Worm (Caenorhabditis elegans) whole organism, L2 larva: Measurements from ENCODE around the gene acr-3.

Source experiments
- C34F6.9 ChIP-seq: fragments of 150-350 bp; optimal IDR thresholded peaks from 2 replicates; lab custom pipeline; 2014; ENCODE audit warnings: missing biosample characterization, missing genetic modification characterization
- F13H6.1 ChIP-seq: sonication (generic microtip); optimal IDR thresholded peaks from 2 replicates; lab custom pipeline; 2016; ENCODE audit warnings: missing genetic modification characterization, missing compliant biosample characterization
- R02D3.7 ChIP-seq: fragments of 150-350 bp; optimal IDR thresholded peaks from 2 replicates; lab custom pipeline; 2014; ENCODE audit warnings: missing biosample characterization, missing genetic modification characterization
- ZK546.5 ChIP-seq: sonication (generic microtip); optimal IDR thresholded peaks from 2 replicates; lab custom pipeline; 2017; ENCODE audit warnings: missing biosample characterization, missing genetic modification characterization
- alr-1 ChIP-seq: fragments of 150-350 bp; optimal IDR thresholded peaks from 2 replicates; lab custom pipeline; 2014; ENCODE audit warnings: missing biosample characterization, missing genetic modification characterization
- aly-2 ChIP-seq: fragments of 150-350 bp; optimal IDR thresholded peaks from 2 replicates; lab custom pipeline; 2014; ENCODE audit warnings: missing biosample characterization, missing genetic modification characterization
- ama-1 ChIP-seq: fragments of 150-350 bp; optimal IDR thresholded peaks from 2 replicates; lab custom pipeline; 2018; ENCODE audit warnings: inconsistent platforms
- blmp-1 ChIP-seq: sonication (generic microtip); optimal IDR thresholded peaks from 2 replicates; lab custom pipeline; 2017; ENCODE audit warnings: missing genetic modification characterization, mild to moderate bottlenecking, missing compliant biosample characterization, antibody characterized with exemption, moderate library complexity; ENCODE audit not compliant: insufficient read depth
- ceh-16 ChIP-seq: fragments of 150-350 bp; optimal IDR thresholded peaks from 2 replicates; lab custom pipeline; 2014; ENCODE audit warnings: missing biosample characterization, missing genetic modification characterization
- ceh-82 ChIP-seq: fragments of 150-350 bp; optimal IDR thresholded peaks from 2 replicates; lab custom pipeline; 2014; ENCODE audit warnings: missing biosample characterization, missing genetic modification characterization
- crh-2 ChIP-seq: sonication (generic microtip); optimal IDR thresholded peaks from 2 replicates; lab custom pipeline; 2017; ENCODE audit warnings: missing biosample characterization, missing genetic modification characterization
- dmd-4 ChIP-seq: sonication (generic microtip); optimal IDR thresholded peaks from 2 replicates; lab custom pipeline; 2017; ENCODE audit warnings: missing biosample characterization, missing genetic modification characterization
- egl-27 ChIP-seq: sonication (generic microtip); optimal IDR thresholded peaks from 3 replicates; lab custom pipeline; 2017; ENCODE audit warnings: missing biosample characterization, missing genetic modification reagents, missing genetic modification characterization
- elt-3 ChIP-seq: sonication (generic microtip); optimal IDR thresholded peaks from 2 replicates; lab custom pipeline; 2017; ENCODE audit warnings: missing biosample characterization, missing genetic modification characterization
- fos-1 ChIP-seq: fragments of 150-350 bp; optimal IDR thresholded peaks from 2 replicates; lab custom pipeline; 2014; ENCODE audit warnings: missing biosample characterization, missing genetic modification characterization
- gmeb-1 ChIP-seq: fragments of 150-350 bp; optimal IDR thresholded peaks from 2 replicates; lab custom pipeline; 2014; ENCODE audit warnings: missing biosample characterization, missing genetic modification characterization
- lin-11 ChIP-seq: fragments of 150-350 bp; sonication (generic microtip); optimal IDR thresholded peaks from 2 replicates; lab custom pipeline; 2014; ENCODE audit warnings: missing biosample characterization, missing genetic modification characterization, inconsistent platforms, mixed read lengths
- lin-13 ChIP-seq: fragments of 150-350 bp; optimal IDR thresholded peaks from 2 replicates; lab custom pipeline; 2014; ENCODE audit warnings: missing biosample characterization, missing genetic modification reagents, missing genetic modification characterization
- lin-39 ChIP-seq: fragments of 150-350 bp; optimal IDR thresholded peaks from 2 replicates; lab custom pipeline; 2014; ENCODE audit warnings: missing biosample characterization, missing genetic modification reagents, missing genetic modification characterization
- lsy-2 ChIP-seq, 2 experiments: fragments of 150-350 bp in 1 of 2; sonication (generic microtip) in 1 of 2; optimal IDR thresholded peaks; 2 replicates each; lab custom pipeline; 2014 to 2017; ENCODE audit warnings: missing biosample characterization in 2 of 2, missing genetic modification characterization in 2 of 2
- mab-5 ChIP-seq: fragments of 150-350 bp; optimal IDR thresholded peaks from 2 replicates; lab custom pipeline; 2014; ENCODE audit warnings: missing biosample characterization, missing genetic modification characterization
- mbf-1 ChIP-seq: sonication (generic microtip); optimal IDR thresholded peaks from 2 replicates; lab custom pipeline; 2017; ENCODE audit warnings: missing biosample characterization, missing genetic modification characterization
- mdl-1 ChIP-seq, 2 experiments: fragments of 150-350 bp in 1 of 2; sonication (generic microtip) in 1 of 2; optimal IDR thresholded peaks; 2 replicates each; lab custom pipeline; 2017; ENCODE audit warnings: missing biosample characterization in 2 of 2, missing genetic modification characterization in 2 of 2
- nhr-11 ChIP-seq: fragments of 150-350 bp; optimal IDR thresholded peaks from 2 replicates; lab custom pipeline; 2014; ENCODE audit warnings: missing biosample characterization, missing genetic modification characterization
- nhr-12 ChIP-seq: fragments of 150-350 bp; optimal IDR thresholded peaks from 2 replicates; lab custom pipeline; 2014; ENCODE audit warnings: missing biosample characterization, missing genetic modification characterization
- nhr-129 ChIP-seq: fragments of 150-350 bp; optimal IDR thresholded peaks from 2 replicates; lab custom pipeline; 2014; ENCODE audit warnings: missing biosample characterization, missing genetic modification characterization
- nhr-21 ChIP-seq: fragments of 150-350 bp; optimal IDR thresholded peaks from 2 replicates; lab custom pipeline; 2014; ENCODE audit warnings: missing biosample characterization, missing genetic modification characterization
- nhr-23 ChIP-seq: fragments of 150-350 bp; optimal IDR thresholded peaks from 2 replicates; lab custom pipeline; 2014; ENCODE audit warnings: missing biosample characterization, missing genetic modification reagents, missing genetic modification characterization
- nhr-237 ChIP-seq: fragments of 150-350 bp; optimal IDR thresholded peaks from 2 replicates; lab custom pipeline; 2014; ENCODE audit warnings: missing biosample characterization, missing genetic modification characterization
- nhr-25 ChIP-seq: fragments of 150-350 bp; sonication (generic microtip); optimal IDR thresholded peaks from 3 replicates; lab custom pipeline; 2014; ENCODE audit warnings: missing biosample characterization, missing genetic modification characterization
- nhr-6 ChIP-seq: fragments of 150-350 bp; optimal IDR thresholded peaks from 2 replicates; lab custom pipeline; 2014; ENCODE audit warnings: missing biosample characterization, missing genetic modification characterization
- peb-1 ChIP-seq: fragments of 150-350 bp; optimal IDR thresholded peaks from 2 replicates; lab custom pipeline; 2014; ENCODE audit warnings: missing biosample characterization, missing genetic modification characterization
- sem-4 ChIP-seq: fragments of 150-350 bp; optimal IDR thresholded peaks from 2 replicates; lab custom pipeline; 2014; ENCODE audit warnings: missing biosample characterization, missing genetic modification reagents, missing genetic modification characterization
- skn-1 ChIP-seq: sonication (generic microtip); optimal IDR thresholded peaks from 2 replicates; lab custom pipeline; 2017; ENCODE audit warnings: missing biosample characterization, missing genetic modification characterization
- sma-3 ChIP-seq: sonication (generic microtip); optimal IDR thresholded peaks from 2 replicates; lab custom pipeline; 2016; ENCODE audit warnings: missing genetic modification reagents, missing genetic modification characterization, missing compliant biosample characterization
- sma-9 ChIP-seq, 2 experiments: fragments of 150-350 bp in 1 of 2; sonication (generic microtip) in 1 of 2; optimal IDR thresholded peaks; 2 replicates each; lab custom pipeline; 2014 to 2016; ENCODE audit warnings: missing genetic modification characterization in 2 of 2, mild to moderate bottlenecking in 1 of 2, missing biosample characterization in 1 of 2, missing compliant biosample characterization in 1 of 2, missing genetic modification reagents in 1 of 2, moderate library complexity in 1 of 2
- unc-55 ChIP-seq: fragments of 150-350 bp; sonication (generic microtip); optimal IDR thresholded peaks from 3 replicates; lab custom pipeline; 2014; ENCODE audit warnings: missing biosample characterization, missing genetic modification reagents, missing genetic modification characterization
- unc-62 ChIP-seq: fragments of 150-350 bp; optimal IDR thresholded peaks from 2 replicates; lab custom pipeline; 2014; ENCODE audit warnings: missing biosample characterization, missing genetic modification reagents, missing genetic modification characterization
- zag-1 ChIP-seq: fragments of 150-350 bp; optimal IDR thresholded peaks from 2 replicates; lab custom pipeline; 2014; ENCODE audit warnings: missing biosample characterization, missing genetic modification characterization
- ztf-1 ChIP-seq: fragments of 200-800 bp; sonication (Bioruptor generic); conservative IDR thresholded peaks from 2 replicates; pipeline ENCODE4 v1.3.6; 2022; ENCODE audit warnings: missing genetic modification characterization, missing compliant biosample characterization
- ztf-11 ChIP-seq: sonication (generic microtip); optimal IDR thresholded peaks from 2 replicates; lab custom pipeline; 2017; ENCODE audit warnings: missing biosample characterization, missing genetic modification characterization
- ztf-4 ChIP-seq: fragments of 150-350 bp; optimal IDR thresholded peaks from 2 replicates; lab custom pipeline; 2014; ENCODE audit warnings: missing biosample characterization, missing genetic modification characterization

The acr-3 gene

DNA sequence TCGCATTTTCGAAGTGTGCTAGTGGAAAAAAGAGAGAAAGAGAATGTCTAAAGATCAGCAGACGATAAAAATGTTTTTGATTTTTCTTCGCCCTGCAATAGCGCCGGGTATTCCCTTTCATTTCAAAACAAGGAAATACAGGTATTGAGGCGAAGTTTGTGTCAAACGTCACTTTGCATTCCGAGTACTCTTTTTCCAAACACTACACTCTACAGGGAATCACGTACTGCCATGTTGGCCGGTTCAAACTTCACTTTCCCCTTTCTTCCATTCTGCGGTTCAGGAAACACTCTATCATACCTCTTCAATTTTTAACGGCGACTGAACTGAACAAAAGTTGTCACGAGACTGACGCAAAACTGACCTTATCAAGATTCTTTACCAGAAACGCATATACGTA lies 29.2 kb downstream of the acr-3 start:
- peak; percentile 52 for TF ChIP-seq blmp-1 (tag; lab: Kevin White, UChicago)
- TF ChIP-seq egl-27: no peak
- TF ChIP-seq, all 48 proteins: peak for 1

DNA sequence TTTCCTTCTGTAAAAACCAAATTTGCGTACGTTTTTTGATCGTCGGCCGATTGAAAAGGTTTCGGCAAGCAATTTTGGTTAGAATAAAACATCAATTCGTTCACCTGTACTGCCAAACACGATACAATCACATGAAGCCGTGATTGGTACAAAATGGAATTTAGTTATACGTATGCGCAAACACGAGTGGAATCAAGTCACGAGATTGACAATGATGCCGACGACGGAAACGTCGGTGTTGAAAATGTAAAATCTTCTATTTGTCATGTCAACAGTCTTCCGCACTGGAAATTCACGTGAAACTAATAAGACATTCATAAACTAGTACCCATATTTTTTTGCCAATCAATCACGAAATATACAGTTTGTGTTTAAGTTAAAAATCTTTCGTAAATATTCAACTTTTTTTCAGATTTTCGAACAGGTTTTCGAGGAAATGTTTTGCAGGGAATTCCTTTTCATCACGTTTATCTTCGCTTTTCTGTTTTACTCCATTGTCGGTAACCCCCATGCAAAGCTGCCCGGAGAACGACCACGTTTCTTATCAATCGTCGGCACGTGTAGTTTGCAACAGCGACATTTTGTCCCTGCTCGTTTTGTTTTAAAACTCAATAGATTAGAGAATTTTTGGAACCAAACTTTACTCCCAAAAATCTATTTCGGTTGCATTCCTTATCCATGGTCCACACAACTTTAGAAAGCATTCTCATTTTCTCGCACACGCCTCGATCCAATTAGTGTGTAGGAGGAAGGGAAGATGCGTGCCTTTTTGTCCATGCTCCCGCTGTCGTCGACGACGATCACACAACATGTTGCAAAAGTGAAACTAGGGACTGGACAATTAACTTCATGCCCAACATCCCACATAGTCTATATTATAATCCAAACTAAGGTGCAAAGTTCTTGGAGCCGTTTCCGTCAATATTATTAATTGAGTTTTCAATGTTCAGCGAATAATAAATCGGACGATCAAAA lies 30.0 kb downstream of the acr-3 start:
- TF ChIP-seq nhr-129 (tag; lab: Kevin White, UChicago) (peak; percentile 65), nhr-11 (tag; lab: Kevin White, UChicago) (no peak), sma-3 (GFP tag; lab: Kevin White, UChicago) (peak; percentile 74), blmp-1 (tag; lab: Kevin White, UChicago) (peak; percentile 39), mab-5 (no peak), C34F6.9 (peak; percentile 37), lin-11 (tag; lab: Kevin White, UChicago) (no peak), dmd-4 (tag; lab: Kevin White, UChicago) (no peak), ama-1 (lab: Kevin White, UChicago) (peak; percentile 7), ZK546.5 (tag; lab: Kevin White, UChicago) (no peak), crh-2 (tag; lab: Kevin White, UChicago) (peak; percentile 51), sem-4 (no peak), unc-62 (no peak), gmeb-1 (tag; lab: Kevin White, UChicago) (peak; percentile 28), nhr-237 (tag; lab: Kevin White, UChicago) (no peak), mdl-1 (tag; optimal IDR thresholded peaks at IDR 0.05; lab: Kevin White, UChicago) (peak; percentile 74 to 97), ztf-4 (tag; lab: Kevin White, UChicago) (peak; percentile 43), mbf-1 (tag; lab: Kevin White, UChicago) (no peak), F13H6.1 (tag; lab: Kevin White, UChicago) (peak; percentile 7), ceh-82 (tag; lab: Kevin White, UChicago) (no peak), lsy-2 (tag; optimal IDR thresholded peaks at IDR 0.05; lab: Kevin White, UChicago) (peak in 1 of 2 experiments; percentile 30), alr-1 (tag; lab: Kevin White, UChicago) (no peak), elt-3 (no peak), nhr-23 (tag; lab: Kevin White, UChicago) (no peak), nhr-25 (peak; percentile 97), nhr-21 (tag; lab: Kevin White, UChicago) (peak; percentile 15), ztf-1 (no peak), aly-2 (no peak), ceh-16 (tag; lab: Kevin White, UChicago) (no peak), lin-39 (tag; lab: Kevin White, UChicago) (no peak), sma-9 (GFP tag; optimal IDR thresholded peaks at IDR 0.05; lab: Kevin White, UChicago) (peak; percentile 83), sma-9 (tag; optimal IDR thresholded peaks at IDR 0.05; lab: Kevin White, UChicago) (no peak), zag-1 (peak; percentile 38)

DNA sequence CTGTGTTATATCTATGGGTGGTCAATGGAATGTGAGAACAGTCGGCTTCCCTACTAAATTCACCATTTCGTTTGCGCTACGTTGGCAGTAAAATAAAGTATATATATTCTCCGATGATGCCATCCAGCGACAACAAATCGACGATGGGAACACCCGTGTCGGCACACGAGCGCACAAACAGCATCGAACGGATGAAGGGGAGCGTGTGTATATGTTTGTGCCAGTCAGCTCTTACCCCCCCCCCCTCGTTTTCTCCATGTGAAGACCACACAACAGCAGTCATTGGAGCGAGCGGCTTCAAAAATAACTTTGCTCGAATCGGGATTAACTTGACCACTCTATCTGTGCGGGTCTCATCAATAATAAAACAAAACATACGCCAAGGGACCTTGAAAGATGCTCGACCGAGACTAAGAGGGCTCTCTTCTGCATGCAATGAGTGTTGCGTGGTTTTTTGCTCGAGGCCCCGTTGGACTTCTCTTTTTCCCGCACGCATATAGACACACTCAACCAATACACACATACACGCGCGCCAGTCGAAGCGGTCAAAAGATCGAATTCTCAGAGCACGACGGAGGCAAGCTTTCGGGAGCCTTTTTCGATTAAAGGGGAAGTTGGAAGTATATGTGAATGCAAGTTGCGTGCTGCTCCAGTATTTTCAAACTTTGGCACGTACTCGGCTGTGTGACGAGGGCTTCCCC lies 31.1 kb downstream of the acr-3 start:
- TF ChIP-seq zag-1 (peak; percentile 67), sma-9 (GFP tag; optimal IDR thresholded peaks at IDR 0.05; lab: Kevin White, UChicago) (peak; percentile 38), sma-9 (tag; optimal IDR thresholded peaks at IDR 0.05; lab: Kevin White, UChicago) (no peak), mdl-1 (tag; optimal IDR thresholded peaks at IDR 0.05; lab: Kevin White, UChicago) (peak; percentile 96 to 99), aly-2 (no peak), mab-5 (peak; percentile 29), nhr-23 (tag; lab: Kevin White, UChicago) (no peak), nhr-12 (tag; lab: Kevin White, UChicago) (no peak)

DNA sequence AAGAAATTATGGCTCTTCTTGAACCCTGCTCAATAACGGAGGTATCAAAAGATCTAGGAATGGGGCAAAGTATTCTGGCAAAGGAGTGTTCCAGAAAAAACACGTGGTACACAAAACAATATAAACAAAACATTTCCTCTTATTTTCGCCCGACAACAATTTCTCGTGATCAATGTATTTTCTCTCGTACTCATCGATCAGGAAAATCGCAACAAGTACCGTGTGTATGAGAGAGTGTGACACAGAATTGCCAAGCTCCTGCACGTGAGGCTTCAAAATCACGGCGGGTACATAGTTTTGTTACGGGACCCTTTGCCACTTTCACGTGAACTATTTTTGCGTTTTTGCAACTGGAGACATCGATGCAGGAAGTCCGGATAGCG lies 31.6 kb downstream of the acr-3 start:
- no peak for TF ChIP-seq blmp-1 (tag; lab: Kevin White, UChicago)
- TF ChIP-seq nhr-11 (tag; lab: Kevin White, UChicago): no peak
- peak; percentile 0 for TF ChIP-seq nhr-6 (tag; lab: Kevin White, UChicago)
- TF ChIP-seq peb-1 (tag; lab: Kevin White, UChicago): no peak
- no peak for TF ChIP-seq skn-1 (tag; lab: Kevin White, UChicago)
- TF ChIP-seq F13H6.1 (tag; lab: Kevin White, UChicago): peak; percentile 64
- no peak for TF ChIP-seq alr-1 (tag; lab: Kevin White, UChicago)
- TF ChIP-seq C34F6.9: peak; percentile 29
- peak; percentile 29 for TF ChIP-seq sma-3 (GFP tag; lab: Kevin White, UChicago)
- TF ChIP-seq nhr-25: peak; percentile 30
- TF ChIP-seq R02D3.7: no peak
- peak; percentile 78 for TF ChIP-seq sma-9 (GFP tag; optimal IDR thresholded peaks at IDR 0.05; lab: Kevin White, UChicago)
- no peak for TF ChIP-seq sma-9 (tag; optimal IDR thresholded peaks at IDR 0.05; lab: Kevin White, UChicago)
- no peak for TF ChIP-seq ztf-4 (tag; lab: Kevin White, UChicago)
- TF ChIP-seq nhr-21 (tag; lab: Kevin White, UChicago): no peak
- TF ChIP-seq ceh-16 (tag; lab: Kevin White, UChicago): no peak
- TF ChIP-seq unc-55 (GFP tag; lab: Kevin White, UChicago): no peak
- no peak for TF ChIP-seq ama-1 (lab: Kevin White, UChicago)
- no peak for TF ChIP-seq sem-4
- TF ChIP-seq lin-13: no peak
- TF ChIP-seq fos-1 (tag; lab: Kevin White, UChicago): no peak
- no peak for TF ChIP-seq mdl-1 (tag; optimal IDR thresholded peaks at IDR 0.05; lab: Kevin White, UChicago)
- no peak for TF ChIP-seq egl-27
- peak; percentile 48 for TF ChIP-seq gmeb-1 (tag; lab: Kevin White, UChicago)
- TF ChIP-seq ztf-11 (tag; lab: Kevin White, UChicago): no peak
